Fruit fly (Drosophila melanogaster) whole organism, pupa: ENCODE results near the gene CDase.

ENCODE experiments used
- CG12605 ChIP-seq: fragments of 200-800 bp; sonication (Bioruptor generic); IDR thresholded peaks from 2 replicates; pipeline ENCODE4 v1.3.6; 2022; ENCODE audit warnings: missing biosample characterization, missing genetic modification characterization
- CG13204 ChIP-seq: fragments of 200-800 bp; sonication (Bioruptor generic); optimal IDR thresholded peaks from 2 replicates; lab custom pipeline; 2018; ENCODE audit warnings: missing biosample characterization, mild to moderate bottlenecking, missing genetic modification characterization, moderate library complexity
- CG14655 ChIP-seq: fragments of 200-800 bp; sonication (Bioruptor generic); optimal IDR thresholded peaks from 3 replicates; lab custom pipeline; 2017; ENCODE audit warnings: mild to moderate bottlenecking, missing biosample characterization, missing genetic modification reagents, missing genetic modification characterization
- CG32121 ChIP-seq: fragments of 200-800 bp; sonication (Bioruptor generic); IDR thresholded peaks from 2 replicates; pipeline ENCODE4 v1.3.6; 2022; ENCODE audit warnings: missing biosample characterization, missing genetic modification characterization
- D1 ChIP-seq: fragments of 200-800 bp; sonication (Bioruptor generic); optimal IDR thresholded peaks from 2 replicates; lab custom pipeline; 2018; ENCODE audit warnings: missing biosample characterization, mild to moderate bottlenecking, missing genetic modification characterization, moderate library complexity
- EcR ChIP-seq: fragments of 200-800 bp; sonication (Bioruptor generic); optimal IDR thresholded peaks from 3 replicates; lab custom pipeline; 2019; ENCODE audit warnings: missing biosample characterization, missing genetic modification characterization, mild to moderate bottlenecking, moderate library complexity, missing genetic modification reagents
- Ets98B ChIP-seq: fragments of 200-800 bp; sonication (Bioruptor generic); IDR thresholded peaks from 2 replicates; pipeline ENCODE4 v1.3.6; 2022; ENCODE audit warnings: missing biosample characterization, missing genetic modification characterization
- Pif1A ChIP-seq: fragments of 200-800 bp; sonication (Bioruptor generic); optimal IDR thresholded peaks from 3 replicates; lab custom pipeline; 2016; ENCODE audit warnings: missing biosample characterization, missing genetic modification characterization
- rn ChIP-seq: fragments of 200-800 bp; sonication (Bioruptor generic); IDR thresholded peaks from 2 replicates; pipeline ENCODE4 v1.3.6; 2022; ENCODE audit warnings: missing biosample characterization, missing genetic modification characterization

dm6 chr3R:30465775-30466494, 6.6 kb downstream of the CDase start, which contains the start of gene PH4alphaEFB:
- TF ChIP-seq CG12605 (GFP tag; lab: Robert Waterston, UW): peak; percentile 53; the same call in 1 of the 2 replicates
- no peak for TF ChIP-seq CG32121
- TF ChIP-seq CG14655 (GFP tag; lab: Kevin White, UChicago): no peak
- no peak for TF ChIP-seq CG13204
- no peak for TF ChIP-seq Pif1A (GFP tag; lab: Kevin White, UChicago)
- no peak for TF ChIP-seq D1 (tag; lab: Kevin White, UChicago)
- TF ChIP-seq EcR (GFP tag; lab: Kevin White, UChicago): peak; percentile 72
- no peak for TF ChIP-seq Ets98B
- no peak for TF ChIP-seq rn
